Worm (Caenorhabditis elegans): Measurements from ENCODE around the gene H04M03.12.

ce11 chrIV:5941236-5941976 lies 38.3 kb upstream of the H04M03.12 start, which contains the start of gene pfkb-1.2:
- TF ChIP-seq ztf-11 (tag; optimal IDR thresholded peaks at IDR 0.05), result no peak
- TF ChIP-seq nhr-77 (tag; optimal IDR thresholded peaks at IDR 0.05), result no peak
- no peak for TF ChIP-seq nhr-12 (tag; optimal IDR thresholded peaks at IDR 0.05)
- no peak for TF ChIP-seq snpc-4 (tag; optimal IDR thresholded peaks at IDR 0.05)
- TF ChIP-seq elt-3 (tag; optimal IDR thresholded peaks at IDR 0.05), result no peak

Measured in whole organism, L2 larva.